Worm (Caenorhabditis elegans) whole organism, midembryonic: ENCODE results near the gene C16C8.9.
"Not testable (repeated sequence)": the region's sequence is repeated elsewhere in the genome, so short reads cannot be mapped to it uniquely, and the experiment has no call there.

ENCODE experiments used
- T22C8.4 ChIP-seq: fragments of 200-800 bp; sonication (Bioruptor generic); IDR thresholded peaks from 2 replicates; pipeline ENCODE4 v1.3.6; 2022; ENCODE audit warnings: missing genetic modification characterization, missing compliant biosample characterization
- cog-1 ChIP-seq: sonication (generic microtip); optimal IDR thresholded peaks from 2 replicates; lab custom pipeline; 2016; ENCODE audit warnings: missing genetic modification characterization, missing compliant biosample characterization
- flt-1 ChIP-seq: fragments of 200-800 bp; sonication (Bioruptor generic); IDR thresholded peaks from 2 replicates; pipeline ENCODE4 v1.3.6; 2022; ENCODE audit warnings: missing genetic modification characterization, missing compliant biosample characterization
- klf-2 ChIP-seq: fragments of 200-800 bp; sonication (Bioruptor generic); conservative IDR thresholded peaks from 2 replicates; pipeline ENCODE4 v1.3.6; 2022; ENCODE audit warnings: missing genetic modification reagents, missing genetic modification characterization, missing compliant biosample characterization
- med-1 ChIP-seq: sonication (generic microtip); optimal IDR thresholded peaks from 2 replicates; lab custom pipeline; 2017; ENCODE audit warnings: missing genetic modification characterization, mild to moderate bottlenecking, missing compliant biosample characterization, antibody characterized with exemption, missing genetic modification reagents; ENCODE audit not compliant: insufficient read depth
- ref-1 ChIP-seq: fragments of 200-800 bp; sonication (Bioruptor generic); conservative IDR thresholded peaks from 2 replicates; pipeline ENCODE4 v1.3.6; 2022; ENCODE audit warnings: missing genetic modification reagents, missing genetic modification characterization, missing compliant biosample characterization
- tab-1 ChIP-seq: fragments of 200-800 bp; sonication (Bioruptor generic); IDR thresholded peaks from 2 replicates; pipeline ENCODE4 v1.3.6; 2022; ENCODE audit warnings: missing genetic modification characterization, missing compliant biosample characterization
- ztf-23 ChIP-seq: fragments of 200-800 bp; sonication (Bioruptor generic); IDR thresholded peaks from 2 replicates; pipeline ENCODE4 v1.3.6; 2022; ENCODE audit warnings: missing genetic modification reagents, missing genetic modification characterization, missing compliant biosample characterization
- ztf-29 ChIP-seq: fragments of 200-800 bp; sonication (Bioruptor generic); IDR thresholded peaks from 2 replicates; pipeline ENCODE4 v1.3.6; 2022; ENCODE audit warnings: missing genetic modification reagents, missing genetic modification characterization, missing compliant biosample characterization

- not testable (repeated sequence) for TF ChIP-seq cog-1; ztf-23 (GFP tag; lab: Robert Waterston, UW); med-1; flt-1 (GFP tag; lab: Robert Waterston, UW); tab-1 (GFP tag; lab: Robert Waterston, UW); ztf-29; T22C8.4; ref-1 (GFP tag; lab: Robert Waterston, UW); klf-2 (GFP tag; lab: Robert Waterston, UW)
Observed at ce11 chrII:3490797-3491196, 27.8 kb upstream of the C16C8.9 start, which contains the start of gene fbxb-112.
